Fruit fly (Drosophila melanogaster) whole organism, prepupa: Measurements from ENCODE around the gene tbc.
A peak's percentile ranks its signal among the peaks of the same experiment; 100 is the strongest.
"Not testable (repeated sequence)": the region's sequence is repeated elsewhere in the genome, so short reads cannot be mapped to it uniquely, and the experiment has no call there.

Source experiments
- CG10631 ChIP-seq: fragments of 200-800 bp; sonication (Bioruptor generic); optimal IDR thresholded peaks from 2 replicates; lab custom pipeline; 2016; ENCODE audit warnings: missing biosample characterization, missing genetic modification characterization
- CG10669 ChIP-seq: fragments of 200-800 bp; sonication (Bioruptor generic); optimal IDR thresholded peaks from 3 replicates; lab custom pipeline; 2018; ENCODE audit warnings: missing biosample characterization, mild to moderate bottlenecking, missing genetic modification characterization, moderate library complexity
- CG11762 ChIP-seq: fragments of 200-800 bp; sonication (Bioruptor generic); optimal IDR thresholded peaks from 3 replicates; lab custom pipeline; 2016; ENCODE audit warnings: missing biosample characterization, missing genetic modification characterization; ENCODE audit not compliant: insufficient read depth
- CG11902 ChIP-seq: fragments of 200-800 bp; sonication (Bioruptor generic); optimal IDR thresholded peaks from 3 replicates; lab custom pipeline; 2016; ENCODE audit warnings: missing biosample characterization, missing genetic modification characterization
- CG16779 ChIP-seq: fragments of 200-800 bp; sonication (Bioruptor generic); optimal IDR thresholded peaks from 3 replicates; lab custom pipeline; 2017; ENCODE audit warnings: missing biosample characterization, mild to moderate bottlenecking, missing genetic modification characterization
- CG3032 ChIP-seq: fragments of 200-800 bp; optimal IDR thresholded peaks from 2 replicates; lab custom pipeline; 2019; ENCODE audit warnings: missing biosample characterization, mild to moderate bottlenecking, missing genetic modification characterization, moderate library complexity
- CG31627 ChIP-seq: fragments of 200-800 bp; sonication (Bioruptor generic); optimal IDR thresholded peaks from 3 replicates; lab custom pipeline; 2016; ENCODE audit warnings: missing biosample characterization, missing genetic modification characterization
- CG32006 ChIP-seq: fragments of 200-800 bp; sonication (Bioruptor generic); optimal IDR thresholded peaks from 3 replicates; lab custom pipeline; 2017; ENCODE audit warnings: missing biosample characterization, mild to moderate bottlenecking, missing genetic modification characterization
- CG34406 ChIP-seq: fragments of 200-800 bp; sonication (Bioruptor generic); optimal IDR thresholded peaks from 3 replicates; lab custom pipeline; 2016; ENCODE audit warnings: missing biosample characterization, missing genetic modification characterization
- CG3919 ChIP-seq: fragments of 200-800 bp; sonication (Bioruptor generic); optimal IDR thresholded peaks from 3 replicates; lab custom pipeline; 2016; ENCODE audit warnings: missing biosample characterization, missing genetic modification characterization
- CG4318 ChIP-seq: fragments of 200-800 bp; sonication (Bioruptor generic); optimal IDR thresholded peaks from 3 replicates; lab custom pipeline; 2017; ENCODE audit warnings: missing biosample characterization, mild to moderate bottlenecking, missing genetic modification characterization
- CG6163 ChIP-seq: fragments of 200-800 bp; sonication (Bioruptor generic); IDR thresholded peaks from 3 replicates; pipeline ENCODE4 v1.3.6; 2022; ENCODE audit warnings: missing biosample characterization, missing genetic modification characterization
- CG6276 ChIP-seq: fragments of 200-800 bp; sonication (Bioruptor generic); optimal IDR thresholded peaks from 2 replicates; lab custom pipeline; 2017; ENCODE audit warnings: missing biosample characterization, mild to moderate bottlenecking, missing genetic modification characterization
- CG6808 ChIP-seq: fragments of 200-800 bp; sonication (Bioruptor generic); optimal IDR thresholded peaks from 3 replicates; lab custom pipeline; 2017; ENCODE audit warnings: missing biosample characterization, missing genetic modification characterization, mild to moderate bottlenecking, moderate library complexity, missing genetic modification reagents
- CG7368 ChIP-seq: fragments of 200-800 bp; sonication (Bioruptor generic); optimal IDR thresholded peaks from 3 replicates; lab custom pipeline; 2016; ENCODE audit warnings: missing biosample characterization, missing genetic modification characterization
- CG8319 ChIP-seq: fragments of 200-800 bp; sonication (Bioruptor generic); optimal IDR thresholded peaks from 3 replicates; lab custom pipeline; 2016; ENCODE audit warnings: missing biosample characterization, missing genetic modification characterization
- CG8632 ChIP-seq: fragments of 200-800 bp; sonication (Bioruptor generic); optimal IDR thresholded peaks from 3 replicates; lab custom pipeline; 2016; ENCODE audit warnings: missing biosample characterization, missing genetic modification characterization
- CG9139 ChIP-seq: fragments of 200-800 bp; sonication (Bioruptor generic); optimal IDR thresholded peaks from 3 replicates; lab custom pipeline; 2017; ENCODE audit warnings: missing biosample characterization, mild to moderate bottlenecking, missing genetic modification characterization
- Eip75B ChIP-seq: fragments of 200-800 bp; sonication (Bioruptor generic); optimal IDR thresholded peaks from 3 replicates; lab custom pipeline; 2016; ENCODE audit warnings: missing biosample characterization, missing genetic modification characterization
- Eip78C ChIP-seq: fragments of 200-800 bp; sonication (Bioruptor generic); peaks from one replicate; lab custom pipeline; 2016; ENCODE audit warnings: missing biosample characterization, missing genetic modification characterization
- Ets96B ChIP-seq: fragments of 200-800 bp; optimal IDR thresholded peaks from 2 replicates; lab custom pipeline; 2019; ENCODE audit warnings: missing biosample characterization, mild to moderate bottlenecking, missing genetic modification characterization, moderate library complexity
- Gug ChIP-seq: fragments of 200-800 bp; sonication (Bioruptor generic); IDR thresholded peaks from 2 replicates; pipeline ENCODE4 v1.3.6; 2022; ENCODE audit warnings: missing biosample characterization, missing genetic modification characterization
- Hr39 ChIP-seq: fragments of 200-800 bp; sonication (Bioruptor generic); optimal IDR thresholded peaks from 2 replicates; lab custom pipeline; 2016; ENCODE audit warnings: missing biosample characterization, missing genetic modification characterization
- Hr4 ChIP-seq: fragments of 200-800 bp; sonication (Bioruptor generic); optimal IDR thresholded peaks from 3 replicates; lab custom pipeline; 2016; ENCODE audit warnings: missing biosample characterization, missing genetic modification characterization
- Lpt ChIP-seq: fragments of 200-800 bp; sonication (Bioruptor generic); optimal IDR thresholded peaks from 3 replicates; lab custom pipeline; 2016; ENCODE audit warnings: missing biosample characterization, missing genetic modification characterization
- OdsH ChIP-seq: fragments of 200-800 bp; sonication (Bioruptor generic); optimal IDR thresholded peaks from 3 replicates; lab custom pipeline; 2016; ENCODE audit warnings: missing biosample characterization, missing genetic modification characterization
- acj6 ChIP-seq: fragments of 200-800 bp; sonication (Bioruptor generic); optimal IDR thresholded peaks from 3 replicates; lab custom pipeline; 2016; ENCODE audit warnings: missing biosample characterization, missing genetic modification characterization
- esn ChIP-seq: fragments of 200-800 bp; sonication (Bioruptor generic); optimal IDR thresholded peaks from 2 replicates; lab custom pipeline; 2016; ENCODE audit warnings: missing biosample characterization, mild to moderate bottlenecking, missing genetic modification characterization, moderate library complexity
- fd59A ChIP-seq: fragments of 200-800 bp; sonication (Bioruptor generic); optimal IDR thresholded peaks from 2 replicates; lab custom pipeline; 2017; ENCODE audit warnings: missing biosample characterization, mild to moderate bottlenecking, missing genetic modification characterization, missing genetic modification reagents
- fd85E ChIP-seq: fragments of 200-800 bp; sonication (Bioruptor generic); optimal IDR thresholded peaks from 3 replicates; lab custom pipeline; 2016; ENCODE audit warnings: missing biosample characterization, missing genetic modification characterization
- fkh ChIP-seq: fragments of 200-800 bp; sonication (Bioruptor generic); optimal IDR thresholded peaks from 3 replicates; lab custom pipeline; 2017; ENCODE audit warnings: missing biosample characterization, mild to moderate bottlenecking, missing genetic modification characterization, moderate library complexity
- lz ChIP-seq: fragments of 200-800 bp; sonication (Bioruptor generic); optimal IDR thresholded peaks from 3 replicates; lab custom pipeline; 2016; ENCODE audit warnings: missing biosample characterization, missing genetic modification characterization
- net ChIP-seq: fragments of 200-800 bp; sonication (Bioruptor generic); optimal IDR thresholded peaks from 3 replicates; lab custom pipeline; 2016; ENCODE audit warnings: missing biosample characterization, missing genetic modification characterization
- salr ChIP-seq, 2 experiments: fragments of 200-800 bp; sonication (Bioruptor generic); optimal IDR thresholded peaks; 3 replicates each; lab custom pipeline; 2016 to 2018; ENCODE audit warnings: missing biosample characterization in 2 of 2, missing genetic modification characterization in 2 of 2, mild to moderate bottlenecking in 1 of 2
- spab ChIP-seq: fragments of 200-800 bp; sonication (Bioruptor generic); optimal IDR thresholded peaks from 2 replicates; lab custom pipeline; 2017; ENCODE audit warnings: missing biosample characterization, mild to moderate bottlenecking, missing genetic modification characterization, missing genetic modification reagents
- ss ChIP-seq, 2 experiments: fragments of 200-800 bp; sonication (Bioruptor generic); optimal IDR thresholded peaks; 2 replicates in 1 of 2; 3 replicates in 1 of 2; lab custom pipeline; 2017 to 2018; ENCODE audit warnings: mild to moderate bottlenecking in 2 of 2, missing biosample characterization in 2 of 2, missing genetic modification characterization in 2 of 2, moderate library complexity in 1 of 2
- svp ChIP-seq: fragments of 200-800 bp; sonication (Bioruptor generic); peaks from one replicate; lab custom pipeline; 2016; ENCODE audit warnings: missing biosample characterization, missing genetic modification characterization
- topi ChIP-seq: fragments of 200-800 bp; sonication (Bioruptor generic); optimal IDR thresholded peaks from 3 replicates; lab custom pipeline; 2016; ENCODE audit warnings: missing biosample characterization, missing genetic modification characterization
- vri ChIP-seq: fragments of 200-800 bp; sonication (Bioruptor generic); optimal IDR thresholded peaks from 3 replicates; lab custom pipeline; 2016; ENCODE audit warnings: missing biosample characterization, mild to moderate bottlenecking, missing genetic modification characterization

Gene tbc

DNA sequence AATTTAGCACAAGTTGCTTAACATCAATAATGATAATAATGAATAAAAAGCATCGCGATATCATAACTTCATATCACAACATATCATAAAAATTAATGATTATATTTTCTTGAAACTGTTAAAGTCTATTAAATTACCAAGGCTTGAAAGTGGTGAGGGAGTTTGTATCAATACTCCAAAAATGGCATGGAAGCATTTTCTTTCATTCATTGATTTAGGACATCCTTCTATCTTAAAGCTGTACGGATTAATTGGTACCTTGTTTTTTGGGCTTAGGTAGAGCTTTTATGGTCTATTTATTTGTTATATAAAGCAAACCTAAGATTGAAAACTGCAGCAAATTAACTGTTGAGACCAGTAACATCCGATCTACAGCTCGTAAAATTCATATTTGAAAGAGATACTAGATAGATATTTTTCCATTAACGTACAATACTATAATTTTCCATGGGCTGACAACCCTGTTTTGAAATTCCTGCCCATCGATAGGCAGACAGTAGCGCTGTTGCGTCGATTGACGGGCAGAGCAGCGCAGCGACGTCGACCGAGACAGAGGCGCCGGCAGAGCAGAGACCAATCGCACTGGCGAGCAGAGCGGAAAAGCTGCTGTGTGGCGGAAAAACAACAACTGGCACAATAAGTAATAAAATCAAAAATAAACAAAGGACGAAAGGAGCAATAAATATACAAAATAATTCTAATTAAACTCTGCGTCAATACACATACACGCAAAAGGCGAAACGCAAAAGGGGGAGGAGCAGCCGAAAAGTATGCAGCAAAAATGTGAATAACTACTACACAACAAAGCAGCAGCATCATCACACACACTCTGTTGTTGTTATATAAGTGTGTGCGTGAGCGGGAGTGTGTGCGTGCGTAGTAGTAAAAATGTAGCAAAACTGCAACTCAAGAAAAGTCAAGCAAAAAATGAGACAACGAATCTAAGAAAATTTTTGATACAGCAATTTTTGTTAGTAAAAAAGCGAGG lies 15.5 kb upstream of the tbc start, which contains the start of gene CG1695 (continued):
- TF ChIP-seq CG10669 (no peak), lz (GFP tag; lab: Kevin White, UChicago) (peak; percentile 5), spab (no peak), Eip78C (GFP tag; lab: Kevin White, UChicago) (peak; percentile 69), esn (GFP tag; lab: Kevin White, UChicago) (peak; percentile 18), Hr39 (peak; percentile 20), ss (GFP tag; optimal IDR thresholded peaks at IDR 0.05; lab: Kevin White, UChicago) (no peak)

- TF ChIP-seq OdsH (no peak), Eip78C (GFP tag; lab: Kevin White, UChicago) (peak; percentile 59)
Observed at dm6 chrX:20434534-20434933, 14.6 kb upstream of the tbc start.

DNA sequence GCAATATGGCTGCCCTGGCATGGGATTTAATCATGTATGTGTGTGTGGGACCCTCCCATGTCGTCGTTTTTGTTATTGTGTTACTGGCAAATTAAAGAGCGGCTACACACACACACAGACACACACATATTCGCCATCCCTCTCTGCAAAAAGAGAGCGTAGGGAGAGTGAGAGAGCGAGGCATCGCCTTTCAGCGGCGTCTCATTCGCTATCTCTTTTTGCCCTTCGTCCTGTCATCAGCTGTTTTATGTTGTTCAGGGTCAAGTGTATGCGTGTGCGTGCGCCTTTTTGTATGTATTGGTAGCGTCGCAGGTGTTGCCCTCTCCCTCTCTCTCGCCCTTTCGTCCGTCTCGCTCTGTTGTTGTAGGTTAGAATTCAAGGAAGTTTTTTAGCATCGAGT lies 12.3 kb upstream of the tbc start:
- TF ChIP-seq CG10669 (no peak), CG31627 (GFP tag; lab: Kevin White, UChicago) (no peak), Eip75B (GFP tag; lab: Kevin White, UChicago) (no peak), CG6276 (GFP tag; lab: Kevin White, UChicago) (no peak), acj6 (GFP tag; lab: Kevin White, UChicago) (no peak), fd85E (GFP tag; lab: Kevin White, UChicago) (no peak), net (GFP tag; lab: Kevin White, UChicago) (no peak), CG6163 (GFP tag; lab: Robert Waterston, UW) (no peak), CG34406 (GFP tag; lab: Kevin White, UChicago) (no peak), CG6808 (no peak)

- TF ChIP-seq fd85E (GFP tag; lab: Kevin White, UChicago); Gug (GFP tag; lab: Robert Waterston, UW); acj6 (GFP tag; lab: Kevin White, UChicago): not testable (repeated sequence)
- TF ChIP-seq, all 60 proteins: peak for 0; not testable (repeated sequence) for 60
Observed at dm6 chrX:20446071-20446470, 3.1 kb upstream of the tbc start, which contains the start of gene CG42578. TSS of gene CG42578 (plus strand) at chrX:20446371.

DNA sequence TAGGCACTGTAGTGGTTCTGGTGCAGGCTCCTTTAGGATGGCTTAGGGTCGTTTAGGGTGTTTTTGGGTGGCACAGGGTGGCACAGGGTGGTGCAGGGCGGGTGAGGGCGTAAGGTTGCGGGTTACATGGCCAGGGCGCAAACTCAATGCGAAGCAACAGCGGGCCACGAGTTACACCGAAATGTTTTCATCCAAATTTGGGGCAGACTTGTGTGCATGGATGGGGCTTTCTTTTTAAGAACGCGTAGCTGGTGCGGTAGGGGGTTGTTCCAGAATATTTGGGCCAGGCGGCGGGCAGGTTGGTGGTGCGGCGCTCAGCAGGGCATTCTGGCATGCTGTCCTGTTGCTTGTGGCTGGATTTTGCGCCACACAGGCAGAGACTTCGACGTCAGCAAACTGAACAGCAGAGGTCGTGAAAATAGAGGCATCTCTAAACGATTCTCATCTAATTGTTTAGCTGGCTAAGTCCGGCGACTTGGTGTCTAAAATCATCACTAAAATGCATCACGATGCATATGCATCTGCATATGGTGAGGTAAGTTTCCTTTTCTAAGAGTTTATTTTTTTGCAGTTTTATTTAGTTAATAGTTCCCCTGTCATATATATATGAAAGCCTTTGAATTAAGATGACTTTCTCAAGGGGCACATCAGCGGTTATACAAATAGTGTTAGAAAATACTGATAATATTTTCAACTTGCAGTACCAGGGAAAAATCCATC lies 1.1 kb upstream of the tbc start:
- TF ChIP-seq Lpt (no peak), salr (GFP tag; optimal IDR thresholded peaks at IDR 0.05; lab: Kevin White, UChicago) (no peak), CG31627 (GFP tag; lab: Kevin White, UChicago) (no peak), CG10631 (GFP tag; lab: Kevin White, UChicago) (no peak), ss (GFP tag; optimal IDR thresholded peaks at IDR 0.05; lab: Kevin White, UChicago) (peak in 1 of 2 experiments; percentile 3), topi (peak; percentile 0), CG10669 (peak; percentile 18), CG16779 (tag; lab: Kevin White, UChicago) (no peak), fkh (GFP tag; lab: Kevin White, UChicago) (no peak), svp (GFP tag; lab: Kevin White, UChicago) (no peak), CG3919 (GFP tag; lab: Kevin White, UChicago) (no peak), lz (GFP tag; lab: Kevin White, UChicago) (no peak), CG3032 (tag; lab: Kevin White, UChicago) (no peak), Eip78C (GFP tag; lab: Kevin White, UChicago) (peak; percentile 26), fd59A (GFP tag; lab: Kevin White, UChicago) (no peak), net (GFP tag; lab: Kevin White, UChicago) (no peak), CG8319 (GFP tag; lab: Kevin White, UChicago) (no peak), CG8632 (GFP tag; lab: Kevin White, UChicago) (no peak), CG4318 (GFP tag; lab: Kevin White, UChicago) (peak; percentile 9), CG32006 (peak; percentile 54), Ets96B (tag; lab: Kevin White, UChicago) (no peak), CG9139 (GFP tag; lab: Kevin White, UChicago) (no peak), Hr4 (GFP tag; lab: Kevin White, UChicago) (peak; percentile 8), CG11902 (GFP tag; lab: Kevin White, UChicago) (no peak), CG11762 (GFP tag; lab: Kevin White, UChicago) (no peak), CG7368 (GFP tag; lab: Kevin White, UChicago) (no peak), vri (no peak)
